Worm (Caenorhabditis elegans): Measurements from ENCODE around the gene ubh-4.

DNA sequence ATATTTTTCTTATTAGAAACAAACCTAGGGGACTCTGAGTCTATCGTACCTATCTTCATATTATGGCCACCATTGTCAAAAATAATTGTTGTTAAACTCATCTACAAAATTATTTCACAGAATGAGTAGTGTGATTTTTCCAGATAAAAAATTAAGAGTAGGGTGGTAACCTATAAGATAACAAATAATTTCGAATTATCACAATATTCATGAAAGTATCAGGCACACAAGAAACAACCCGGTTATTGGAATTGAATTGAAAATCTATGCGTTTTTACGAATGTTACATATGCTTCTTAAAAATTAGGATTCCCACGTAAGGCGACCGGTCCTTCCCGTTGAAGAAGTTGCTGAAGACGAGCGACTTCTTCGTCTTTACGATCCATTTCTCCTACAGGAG is 2.2 kb downstream of the ubh-4 start, which contains the start of gene arp-6:
- TF ChIP-seq mcd-1 (GFP tag; IDR thresholded peaks at IDR 0.05): no peak
- TF ChIP-seq egl-18 (GFP tag; IDR thresholded peaks at IDR 0.05): no peak
- no peak for TF ChIP-seq lag-1 (GFP tag; IDR thresholded peaks at IDR 0.05)
- no peak for TF ChIP-seq snpc-4 (GFP tag; optimal IDR thresholded peaks at IDR 0.05)
- TF ChIP-seq snpc-4 (tag; optimal IDR thresholded peaks at IDR 0.05): no peak
- TF ChIP-seq dpl-1 (GFP tag; optimal IDR thresholded peaks at IDR 0.05): no peak
- no peak for TF ChIP-seq unc-130 (GFP tag; optimal IDR thresholded peaks at IDR 0.05)
- no peak for TF ChIP-seq tbx-9 (tag; optimal IDR thresholded peaks at IDR 0.05; ENCODE audit: borderline replicate concordance)
